Fruit fly (Drosophila melanogaster): ENCODE data around the gene Atac3.

dm6 chr3L:346656-347640, 19.2 kb upstream of the Atac3 start, which contains the start of gene mth:
- TF ChIP-seq CG11617 (GFP tag; optimal IDR thresholded peaks at IDR 0.05) (peak; percentile 62), kay (GFP tag; ENCODE audit: borderline replicate concordance) (peak; percentile 77), pad (GFP tag; optimal IDR thresholded peaks at IDR 0.05) (no peak), Crg-1 (GFP tag; optimal IDR thresholded peaks at IDR 0.05) (peak; percentile 37)

Data from whole organism, adult.